Worm (Caenorhabditis elegans): ENCODE data around the gene tag-273.

- no peak for TF ChIP-seq him-1 (tag; optimal IDR thresholded peaks at IDR 0.05)
- no peak for TF ChIP-seq W03F9.2 (tag; optimal IDR thresholded peaks at IDR 0.05)
- no peak for TF ChIP-seq dao-5 (tag; optimal IDR thresholded peaks at IDR 0.05)
Observed at ce11 chrIV:14512405-14512804, 7.4 kb upstream of the tag-273 start, which contains the start of gene Y57G11A.5.

All from whole organism, L4/young adult.